Worm (Caenorhabditis elegans) whole organism, L3 larva: ENCODE measurements around the gene F14H3.15.

ENCODE experiments used
- R02D3.7 ChIP-seq: fragments of 150-350 bp; optimal IDR thresholded peaks from 2 replicates; lab custom pipeline; 2014; ENCODE audit warnings: missing biosample characterization, missing genetic modification characterization
- ZK546.5 ChIP-seq: sonication (generic microtip); optimal IDR thresholded peaks from 2 replicates; lab custom pipeline; 2017; ENCODE audit warnings: missing biosample characterization, missing genetic modification characterization
- ceh-82 ChIP-seq: fragments of 150-350 bp; optimal IDR thresholded peaks from 2 replicates; lab custom pipeline; 2014; ENCODE audit warnings: missing biosample characterization, missing genetic modification characterization
- ceh-9 ChIP-seq: sonication (generic microtip); optimal IDR thresholded peaks from 2 replicates; lab custom pipeline; 2018; ENCODE audit warnings: missing biosample characterization, missing genetic modification characterization
- egl-5 ChIP-seq: fragments of 150-350 bp; optimal IDR thresholded peaks from 2 replicates; lab custom pipeline; 2017; ENCODE audit warnings: missing biosample characterization, missing genetic modification reagents, missing genetic modification characterization, inconsistent platforms
- elt-1 ChIP-seq: fragments of 150-350 bp; optimal IDR thresholded peaks from 2 replicates; lab custom pipeline; 2014; ENCODE audit warnings: missing biosample characterization, missing genetic modification characterization
- fos-1 ChIP-seq: fragments of 150-350 bp; optimal IDR thresholded peaks from 2 replicates; lab custom pipeline; 2014; ENCODE audit warnings: missing biosample characterization, missing genetic modification characterization
- lin-15B ChIP-seq: fragments of 150-350 bp; optimal IDR thresholded peaks from 2 replicates; lab custom pipeline; 2014; ENCODE audit warnings: missing biosample characterization, missing genetic modification characterization
- nhr-11 ChIP-seq: fragments of 150-350 bp; optimal IDR thresholded peaks from 2 replicates; lab custom pipeline; 2014; ENCODE audit warnings: missing biosample characterization, missing genetic modification characterization
- nhr-237 ChIP-seq: fragments of 150-350 bp; optimal IDR thresholded peaks from 2 replicates; lab custom pipeline; 2014; ENCODE audit warnings: missing biosample characterization, missing genetic modification characterization
- nhr-67 ChIP-seq: fragments of 150-350 bp; optimal IDR thresholded peaks from 2 replicates; lab custom pipeline; 2014; ENCODE audit warnings: missing biosample characterization, missing genetic modification characterization
- nhr-77 ChIP-seq: fragments of 150-350 bp; optimal IDR thresholded peaks from 2 replicates; lab custom pipeline; 2014; ENCODE audit warnings: missing biosample characterization, missing genetic modification characterization
- pha-4 ChIP-seq: fragments of 150-350 bp; optimal IDR thresholded peaks from 2 replicates; lab custom pipeline; 2014; ENCODE audit warnings: missing biosample characterization, missing genetic modification reagents, missing genetic modification characterization
- pqm-1 ChIP-seq: fragments of 150-350 bp; optimal IDR thresholded peaks from 2 replicates; lab custom pipeline; 2017; ENCODE audit warnings: missing biosample characterization, missing genetic modification characterization, inconsistent platforms
- skn-1 ChIP-seq: fragments of 150-350 bp; optimal IDR thresholded peaks from 2 replicates; lab custom pipeline; 2014; ENCODE audit warnings: missing biosample characterization, missing genetic modification characterization
- snpc-4 ChIP-seq: fragments of 150-350 bp; optimal IDR thresholded peaks from 2 replicates; lab custom pipeline; 2014; ENCODE audit warnings: missing biosample characterization, missing genetic modification characterization
- tbx-2 ChIP-seq: sonication (generic microtip); optimal IDR thresholded peaks from 2 replicates; lab custom pipeline; 2016; ENCODE audit warnings: mild to moderate bottlenecking, missing genetic modification characterization, missing compliant biosample characterization
- unc-62 ChIP-seq: fragments of 150-350 bp; sonication (generic microtip); optimal IDR thresholded peaks from 4 replicates; lab custom pipeline; 2014; ENCODE audit warnings: missing biosample characterization, missing genetic modification reagents, missing genetic modification characterization

F14H3.15 gene

DNA sequence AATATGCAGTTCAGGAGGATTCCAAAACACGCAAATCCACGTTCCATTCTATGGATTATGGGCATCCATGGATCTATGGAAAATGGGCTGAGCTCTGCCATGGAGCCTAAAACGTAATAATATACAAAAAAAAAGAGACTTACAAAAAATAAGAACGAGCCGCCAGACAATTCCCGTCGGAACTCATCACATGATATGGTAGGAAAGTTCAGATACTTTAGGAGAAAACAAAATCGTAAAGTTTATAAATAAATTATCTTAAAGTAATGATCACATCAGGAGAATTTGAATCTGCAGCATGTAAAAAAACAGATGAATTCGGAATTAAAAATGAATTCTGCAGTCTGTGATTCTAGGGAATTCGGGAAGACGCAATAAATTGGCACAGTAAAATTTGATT, 44.4 kb downstream of the F14H3.15 start, which contains the start of gene str-232:
Gene str-232, minus strand, starts transcription at position 101 of the 400 bp plus-strand sequence.
- TF ChIP-seq nhr-11 (tag; lab: Kevin White, UChicago), result no peak
- TF ChIP-seq elt-1 (tag; lab: Kevin White, UChicago), result no peak
- TF ChIP-seq ZK546.5 (tag; lab: Kevin White, UChicago), result no peak
- no peak for TF ChIP-seq skn-1
- TF ChIP-seq pqm-1 (tag; lab: Kevin White, UChicago), result no peak
- no peak for TF ChIP-seq nhr-237
- no peak for TF ChIP-seq ceh-9 (tag; lab: Kevin White, UChicago)
- TF ChIP-seq fos-1, result no peak
- no peak for TF ChIP-seq nhr-77 (tag; lab: Kevin White, UChicago)
- TF ChIP-seq tbx-2 (tag; lab: Kevin White, UChicago), result no peak
- TF ChIP-seq nhr-67 (tag; lab: Kevin White, UChicago), result no peak
- no peak for TF ChIP-seq lin-15B
- TF ChIP-seq snpc-4 (tag; lab: Kevin White, UChicago), result no peak
- no peak for TF ChIP-seq egl-5 (tag; lab: Kevin White, UChicago)
- no peak for TF ChIP-seq ceh-82 (tag; lab: Kevin White, UChicago)
- no peak for TF ChIP-seq pha-4 (tag; lab: Kevin White, UChicago)
- TF ChIP-seq unc-62 (GFP tag; lab: Kevin White, UChicago), result no peak
- no peak for TF ChIP-seq R02D3.7 (tag; lab: Kevin White, UChicago)
